Comparison of ENCODE assay signal across 6 fruit fly cellular contexts in genomic region chr3R:16351044-16351443, dm6.
A peak's percentile ranks its signal among the peaks of the same experiment; 100 is the strongest.
TF ChIP-seq lines count a peak whose summit lies in the region.

No protein-coding gene starts in this region.

- TF ChIP-seq CTCF in S2 (optimal IDR thresholded peaks at IDR 0.05; lab: Kevin White, UChicago) = peak; percentile 83 to 87
- TF ChIP-seq CTCF in whole organism, embryonic (GFP tag; optimal IDR thresholded peaks at IDR 0.05; lab: Kevin White, UChicago) = peak; percentile 85

TF ChIP-seq in whole organism, adult, 20 proteins besides CTCF, POLR2A, EP300 and RAD21:
- TF ChIP-seq pad (GFP tag; optimal IDR thresholded peaks at IDR 0.05; lab: Kevin White, UChicago) (peak; percentile 20), CG33017 (tag; optimal IDR thresholded peaks at IDR 0.05; lab: Kevin White, UChicago) (no peak)

TF ChIP-seq in whole organism, embryonic, 481 proteins besides CTCF, POLR2A, EP300 and RAD21 (continues in another document):
- peak; percentile 19; the same call in 1 of the 2 replicates for TF ChIP-seq ranshi (GFP tag; IDR thresholded peaks at IDR 0.05; lab: Robert Waterston, UW)
- no peak for TF ChIP-seq hb (GFP tag; IDR thresholded peaks at IDR 0.05; lab: Robert Waterston, UW; ENCODE audit: partially characterized antibody)
- TF ChIP-seq CG15073 (GFP tag; optimal IDR thresholded peaks at IDR 0.05; lab: Kevin White, UChicago) = no peak
- no peak for TF ChIP-seq Bdp1 (GFP tag; optimal IDR thresholded peaks at IDR 0.05; lab: Kevin White, UChicago)
- peak; percentile 19; the same call in 1 of the 2 replicates for TF ChIP-seq CG13287 (GFP tag; IDR thresholded peaks at IDR 0.05; lab: Robert Waterston, UW; ENCODE audit: partially characterized antibody)
- TF ChIP-seq MTF-1 (GFP tag; optimal IDR thresholded peaks at IDR 0.05; lab: Kevin White, UChicago; ENCODE audit: borderline replicate concordance) = no peak
- no peak for TF ChIP-seq CG10979 (tag; optimal IDR thresholded peaks at IDR 0.05; lab: Kevin White, UChicago)
- TF ChIP-seq CG3065 (GFP tag; optimal IDR thresholded peaks at IDR 0.05; lab: Kevin White, UChicago) = no peak
- TF ChIP-seq HHEX (GFP tag; optimal IDR thresholded peaks at IDR 0.05; lab: Kevin White, UChicago) = no peak
- TF ChIP-seq CG34422 (GFP tag; IDR thresholded peaks at IDR 0.05; lab: Robert Waterston, UW) = no peak
- no peak for TF ChIP-seq CG15479 (GFP tag; optimal IDR thresholded peaks at IDR 0.05; lab: Kevin White, UChicago)
- TF ChIP-seq Ets97D (GFP tag; optimal IDR thresholded peaks at IDR 0.05; lab: Kevin White, UChicago) = peak; percentile 2
- TF ChIP-seq kah (GFP tag; optimal IDR thresholded peaks at IDR 0.05; lab: Kevin White, UChicago) = no peak
- no peak for TF ChIP-seq Taf1 (GFP tag; IDR thresholded peaks at IDR 0.05; lab: Robert Waterston, UW)
- TF ChIP-seq bbx (GFP tag; IDR thresholded peaks at IDR 0.05; lab: Robert Waterston, UW; ENCODE audit: partially characterized antibody) = peak; percentile 21; the same call in 1 of the 2 replicates
- no peak for TF ChIP-seq CG15696 (tag; optimal IDR thresholded peaks at IDR 0.05; lab: Kevin White, UChicago)
- TF ChIP-seq sug (tag; optimal IDR thresholded peaks at IDR 0.05; lab: Kevin White, UChicago) = peak; percentile 20
- TF ChIP-seq Eip74EF (GFP tag; optimal IDR thresholded peaks at IDR 0.05; lab: Kevin White, UChicago) = no peak
- no peak for TF ChIP-seq Mrtf (GFP tag; IDR thresholded peaks at IDR 0.05; lab: Robert Waterston, UW)
- no peak for TF ChIP-seq CG7556 (GFP tag; optimal IDR thresholded peaks at IDR 0.05; lab: Kevin White, UChicago)
- TF ChIP-seq Side (GFP tag; optimal IDR thresholded peaks at IDR 0.05; lab: Kevin White, UChicago) = no peak

TF ChIP-seq in whole organism, prepupa, 60 proteins besides CTCF, POLR2A, EP300 and RAD21:
- no peak for TF ChIP-seq acj6 (GFP tag; optimal IDR thresholded peaks at IDR 0.05; lab: Kevin White, UChicago)
- TF ChIP-seq CG7368 (GFP tag; optimal IDR thresholded peaks at IDR 0.05; lab: Kevin White, UChicago) = no peak
- peak; percentile 24 for TF ChIP-seq Eip75B (GFP tag; optimal IDR thresholded peaks at IDR 0.05; lab: Kevin White, UChicago)
- TF ChIP-seq CG3919 (GFP tag; optimal IDR thresholded peaks at IDR 0.05; lab: Kevin White, UChicago) = no peak
- TF ChIP-seq CG6854 (GFP tag; optimal IDR thresholded peaks at IDR 0.05; lab: Kevin White, UChicago) = no peak
- TF ChIP-seq Eip93F (GFP tag; optimal IDR thresholded peaks at IDR 0.05; lab: Kevin White, UChicago) = no peak
- TF ChIP-seq svp (GFP tag; lab: Kevin White, UChicago) = peak; percentile 61
TF ChIP-seq in whole organism, prepupa: peak in this region for 2.

TF ChIP-seq in whole organism, pupa, 21 proteins besides CTCF, POLR2A, EP300 and RAD21:
- TF ChIP-seq Pif1B (GFP tag; optimal IDR thresholded peaks at IDR 0.05; lab: Kevin White, UChicago) = no peak
- TF ChIP-seq CG4496 (GFP tag; IDR thresholded peaks at IDR 0.05; lab: Robert Waterston, UW) = 0 out of 3 replicates have a peak, but pooled peaks have one; percentile 27

TF ChIP-seq in whole organism, wandering third instar larva, 38 proteins besides CTCF, POLR2A, EP300 and RAD21:
- no peak for TF ChIP-seq sage (GFP tag; optimal IDR thresholded peaks at IDR 0.05; lab: Kevin White, UChicago)
- TF ChIP-seq sv (GFP tag; optimal IDR thresholded peaks at IDR 0.05; lab: Kevin White, UChicago) = no peak
- TF ChIP-seq usp (GFP tag; optimal IDR thresholded peaks at IDR 0.05; lab: Kevin White, UChicago) = no peak
- no peak for TF ChIP-seq ey (GFP tag; optimal IDR thresholded peaks at IDR 0.05; lab: Kevin White, UChicago)
- peak; percentile 21 for TF ChIP-seq Myc (optimal IDR thresholded peaks at IDR 0.05; lab: Kevin White, UChicago)
- TF ChIP-seq CG32264 (GFP tag; optimal IDR thresholded peaks at IDR 0.05; lab: Kevin White, UChicago) = no peak
- no peak for TF ChIP-seq OdsH (GFP tag; optimal IDR thresholded peaks at IDR 0.05; lab: Kevin White, UChicago)
- no peak for TF ChIP-seq HLH106 (tag; optimal IDR thresholded peaks at IDR 0.05; lab: Kevin White, UChicago)
TF ChIP-seq in whole organism, wandering third instar larva: peak in this region for 1.
